Fruit fly (Drosophila melanogaster): ENCODE results near the gene CG11656.

The CG11656 gene

dm6 chr3R:13012351-13012750 is 2.7 kb downstream of the CG11656 start (continued):
- TF ChIP-seq Fer1 (GFP tag; optimal IDR thresholded peaks at IDR 0.05) (peak; percentile 50), CG11093 (GFP tag; IDR thresholded peaks at IDR 0.05) (no peak), ftz-f1 (GFP tag; optimal IDR thresholded peaks at IDR 0.05) (peak; percentile 48), CG9727 (GFP tag; optimal IDR thresholded peaks at IDR 0.05) (peak; percentile 44), CG4404 (GFP tag; IDR thresholded peaks at IDR 0.05) (no peak), klu (GFP tag; IDR thresholded peaks at IDR 0.05) (peak; percentile 44; the same call in 1 of the 2 replicates), Eip74EF (GFP tag; optimal IDR thresholded peaks at IDR 0.05) (no peak), CG17361 (GFP tag; IDR thresholded peaks at IDR 0.05) (no peak), CG12155 (GFP tag; optimal IDR thresholded peaks at IDR 0.05) (peak; percentile 94), Lpt (GFP tag; optimal IDR thresholded peaks at IDR 0.05) (no peak), Hr3 (GFP tag; optimal IDR thresholded peaks at IDR 0.05) (peak; percentile 46), CG11723 (GFP tag; optimal IDR thresholded peaks at IDR 0.05) (peak; percentile 49), sc (optimal IDR thresholded peaks at IDR 0.05) (no peak), sc (GFP tag; optimal IDR thresholded peaks at IDR 0.05) (no peak), CG42726 (GFP tag; IDR thresholded peaks at IDR 0.05; ENCODE audit: partially characterized antibody) (0 out of 2 replicates have a peak, but pooled peaks have one; percentile 52), lbe (GFP tag; optimal IDR thresholded peaks at IDR 0.05) (peak; percentile 76), CG17385 (GFP tag; optimal IDR thresholded peaks at IDR 0.05) (peak; percentile 41), CG7987 (GFP tag; optimal IDR thresholded peaks at IDR 0.05) (peak; percentile 64), Neu2 (GFP tag; optimal IDR thresholded peaks at IDR 0.05; ENCODE audit: borderline replicate concordance) (no peak), toy (GFP tag; IDR thresholded peaks at IDR 0.05) (0 out of 2 replicates have a peak, but pooled peaks have one; percentile 13), CG31388 (GFP tag; optimal IDR thresholded peaks at IDR 0.05) (no peak), CG10321 (GFP tag; IDR thresholded peaks at IDR 0.05) (peak; percentile 75), Elba2 (GFP tag; optimal IDR thresholded peaks at IDR 0.05) (no peak), CG2678 (tag; optimal IDR thresholded peaks at IDR 0.05) (peak; percentile 57), da (GFP tag; optimal IDR thresholded peaks at IDR 0.05) (peak; percentile 38), CG2120 (GFP tag; optimal IDR thresholded peaks at IDR 0.05) (peak; percentile 72), CG12391 (tag; optimal IDR thresholded peaks at IDR 0.05) (peak; percentile 45), NK7.1 (GFP tag; optimal IDR thresholded peaks at IDR 0.05) (peak; percentile 59), caup (GFP tag; optimal IDR thresholded peaks at IDR 0.05; ENCODE audit: severe bottlenecking) (peak; percentile 53), CG15269 (tag; optimal IDR thresholded peaks at IDR 0.05) (no peak), gt (GFP tag; IDR thresholded peaks at IDR 0.05) (no peak), ato (GFP tag; IDR thresholded peaks at IDR 0.05; ENCODE audit: partially characterized antibody) (no peak), tio (GFP tag; optimal IDR thresholded peaks at IDR 0.05) (no peak), CG43689 (GFP tag; IDR thresholded peaks at IDR 0.05) (peak; percentile 50; the same call in 1 of the 2 replicates), CG2129 (GFP tag; IDR thresholded peaks at IDR 0.05; ENCODE audit: partially characterized antibody) (no peak), dmrt11E (tag; optimal IDR thresholded peaks at IDR 0.05) (peak; percentile 49), CoRest (tag; optimal IDR thresholded peaks at IDR 0.05) (peak; percentile 55), pan (optimal IDR thresholded peaks at IDR 0.05) (no peak), pan (GFP tag; optimal IDR thresholded peaks at IDR 0.05 in 1 of 2, IDR thresholded peaks at IDR 0.05 in 1 of 2) (peak in 1 of 2 experiments; percentile 78), CG6813 (GFP tag; optimal IDR thresholded peaks at IDR 0.05) (peak; percentile 46), inv (GFP tag; IDR thresholded peaks at IDR 0.05; ENCODE audit: partially characterized antibody) (no peak), slbo (GFP tag; IDR thresholded peaks at IDR 0.05) (peak; percentile 84), Fer2 (tag; optimal IDR thresholded peaks at IDR 0.05) (no peak), wdn (GFP tag; IDR thresholded peaks at IDR 0.05) (peak; percentile 55; the same call in 1 of the 2 replicates), Nf-YB (GFP tag; optimal IDR thresholded peaks at IDR 0.05) (peak; percentile 23), Atf3 (GFP tag; optimal IDR thresholded peaks at IDR 0.05) (peak; percentile 21), sr (GFP tag; IDR thresholded peaks at IDR 0.05) (peak; percentile 74; the same call in 2 of the 3 replicates), CG12299 (tag; optimal IDR thresholded peaks at IDR 0.05) (peak; percentile 57), Mad (GFP tag; optimal IDR thresholded peaks at IDR 0.05) (peak; percentile 61), ro (GFP tag; IDR thresholded peaks at IDR 0.05) (no peak), CG16779 (GFP tag; IDR thresholded peaks at IDR 0.05) (peak; percentile 57; the same call in 1 of the 2 replicates)

All from whole organism, embryonic.